Worm (Caenorhabditis elegans) whole organism, L1 larva: Measurements from ENCODE around the gene sqv-4.
A peak's percentile ranks its signal among the peaks of the same experiment; 100 is the strongest.

Experiments used
- ama-1 ChIP-seq: fragments of 150-350 bp; optimal IDR thresholded peaks from 2 replicates; lab custom pipeline; 2014
- elt-3 ChIP-seq, 6 experiments: fragments of 150-350 bp in 1 of 6; sonication (generic microtip); optimal IDR thresholded peaks; 2 replicates each; lab custom pipeline; 2017 to 2018; ENCODE audit warnings: missing biosample characterization in 6 of 6, missing genetic modification characterization in 6 of 6, inconsistent platforms in 1 of 6
- lin-14 ChIP-seq: fragments of 200-800 bp; sonication (Bioruptor generic); optimal IDR thresholded peaks from 2 replicates; lab custom pipeline; 2018; ENCODE audit warnings: mild to moderate bottlenecking, missing genetic modification characterization, moderate library complexity, missing compliant biosample characterization
- pqm-1 ChIP-seq: sonication (generic microtip); optimal IDR thresholded peaks from 3 replicates; lab custom pipeline; 2017; ENCODE audit warnings: missing biosample characterization, missing genetic modification characterization
- unc-62 ChIP-seq: fragments of 150-350 bp; optimal IDR thresholded peaks from 2 replicates; lab custom pipeline; 2014; ENCODE audit warnings: missing biosample characterization, missing genetic modification reagents, missing genetic modification characterization

DNA sequence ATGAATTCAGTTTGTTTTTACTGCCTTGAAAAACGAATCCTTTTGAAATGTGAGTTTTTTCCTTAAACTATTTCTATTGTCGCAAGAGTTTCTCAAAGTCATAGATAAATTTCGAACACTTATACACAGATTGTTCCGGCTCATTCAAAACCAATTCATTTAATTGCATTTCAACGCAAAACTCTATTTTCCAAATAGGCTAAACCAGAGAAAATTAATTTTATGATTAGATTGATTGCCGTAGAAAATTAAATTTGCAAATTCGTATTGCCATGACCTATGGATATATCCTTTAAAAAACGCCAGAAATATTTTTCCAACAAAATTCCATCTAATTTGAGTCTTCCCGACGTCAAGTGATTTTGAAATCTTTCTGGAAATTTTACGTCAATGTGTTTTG is 14.7 kb upstream of the sqv-4 start:
- TF ChIP-seq pqm-1 (tag; lab: Kevin White, UChicago) (no peak), ama-1 (lab: Kevin White, UChicago) (no peak), unc-62 (GFP tag; lab: Kevin White, UChicago) (no peak), lin-14 (GFP tag; lab: Kevin White, UChicago) (peak; percentile 29), elt-3 (tag; optimal IDR thresholded peaks at IDR 0.05; lab: Kevin White, UChicago) (no peak)
